Worm (Caenorhabditis elegans): ENCODE measurements around the gene C24H12.6.

- TF ChIP-seq ama-1 (optimal IDR thresholded peaks at IDR 0.05) (no peak), hnd-1 (tag; optimal IDR thresholded peaks at IDR 0.05) (no peak), scrt-1 (GFP tag; IDR thresholded peaks at IDR 0.05) (no peak), F13C5.2 (tag; optimal IDR thresholded peaks at IDR 0.05) (no peak), hmbx-1 (tag; optimal IDR thresholded peaks at IDR 0.05) (no peak), aly-1 (tag; optimal IDR thresholded peaks at IDR 0.05) (no peak), flt-1 (GFP tag; IDR thresholded peaks at IDR 0.05) (no peak), tbx-37 (GFP tag; conservative IDR thresholded peaks at IDR 0.05) (no peak), tbx-11 (GFP tag; IDR thresholded peaks at IDR 0.05) (no peak), ceh-36 (tag; optimal IDR thresholded peaks at IDR 0.05) (no peak), sea-1 (GFP tag; conservative IDR thresholded peaks at IDR 0.05) (no peak), hmg-4 (GFP tag; optimal IDR thresholded peaks at IDR 0.05) (no peak), ceh-13 (GFP tag; optimal IDR thresholded peaks at IDR 0.05) (no peak), B0310.2 (tag; optimal IDR thresholded peaks at IDR 0.05) (no peak)
These were observed 48.3 kb downstream of the C24H12.6 start for ce11 chrII:370394-370793.

Measured in whole organism, early embryonic.